Comparison of ENCODE assay signal across 4 worm cellular contexts in the genomic region with DNA sequence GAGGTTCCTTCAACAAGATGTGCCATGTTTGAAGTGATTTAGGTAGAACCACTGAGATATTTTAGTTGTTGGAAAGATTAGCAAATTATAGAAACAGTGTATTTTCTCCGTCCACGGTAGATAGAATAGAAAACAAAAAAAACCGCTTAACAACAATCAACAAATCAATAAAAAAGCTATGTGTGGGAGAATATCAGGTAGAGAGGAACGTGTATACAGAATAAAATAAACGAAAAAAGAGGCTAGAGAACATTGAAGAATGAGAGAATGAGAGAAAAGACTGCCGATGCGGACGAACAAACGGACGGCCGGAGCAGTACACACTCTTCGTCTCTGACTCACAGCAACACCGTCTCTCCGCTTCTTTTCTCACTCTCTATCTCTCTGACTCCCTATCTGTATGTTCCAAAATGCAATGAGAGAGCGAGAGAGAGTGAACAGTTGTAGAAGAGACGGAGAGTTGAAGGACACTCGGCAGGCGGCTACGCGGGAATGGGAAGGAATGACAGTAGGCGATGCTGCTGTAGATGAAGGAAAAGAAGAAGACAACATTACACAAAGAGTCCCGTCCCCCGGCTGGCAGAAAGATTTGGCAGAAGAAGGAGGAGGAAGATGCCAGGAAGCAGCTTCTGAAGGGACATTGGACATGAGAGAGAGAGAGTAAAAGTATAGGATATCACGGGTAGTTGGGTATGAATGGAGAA.
TF ChIP-seq lines count a peak whose summit lies in the region.

TSS of gene unc-112 (minus strand) at position 51 of the 704 bp plus-strand sequence.

TF ChIP-seq in whole organism, L2 larva, 48 proteins besides CTCF, POLR2A, EP300 and RAD21 (continues in another document):
- TF ChIP-seq ztf-4 (tag; optimal IDR thresholded peaks at IDR 0.05; lab: Kevin White, UChicago): peak; percentile 72
- peak; percentile 42 for TF ChIP-seq sma-3 (GFP tag; optimal IDR thresholded peaks at IDR 0.05; lab: Kevin White, UChicago)
- TF ChIP-seq mab-5 (tag; optimal IDR thresholded peaks at IDR 0.05; lab: Kevin White, UChicago): peak; percentile 8
- no peak for TF ChIP-seq R02D3.7 (tag; optimal IDR thresholded peaks at IDR 0.05; lab: Kevin White, UChicago)
- TF ChIP-seq nhr-237 (tag; optimal IDR thresholded peaks at IDR 0.05; lab: Kevin White, UChicago): no peak
- peak; percentile 56 for TF ChIP-seq crh-2 (tag; optimal IDR thresholded peaks at IDR 0.05; lab: Kevin White, UChicago)
- TF ChIP-seq gmeb-1 (tag; optimal IDR thresholded peaks at IDR 0.05; lab: Kevin White, UChicago): peak; percentile 5
- TF ChIP-seq sma-9 (GFP tag; optimal IDR thresholded peaks at IDR 0.05; lab: Kevin White, UChicago): peak; percentile 84
- no peak for TF ChIP-seq sma-9 (tag; optimal IDR thresholded peaks at IDR 0.05; lab: Kevin White, UChicago)
- peak; percentile 78 for TF ChIP-seq sem-4 (tag; optimal IDR thresholded peaks at IDR 0.05; lab: Kevin White, UChicago)
- TF ChIP-seq elt-1 (tag; optimal IDR thresholded peaks at IDR 0.05; lab: Kevin White, UChicago): no peak
- peak in 1 of 2 experiments; percentile 77 for TF ChIP-seq lsy-2 (tag; optimal IDR thresholded peaks at IDR 0.05; lab: Kevin White, UChicago)
- no peak for TF ChIP-seq nhr-21 (tag; optimal IDR thresholded peaks at IDR 0.05; lab: Kevin White, UChicago)
- TF ChIP-seq snpc-4 (tag; optimal IDR thresholded peaks at IDR 0.05; lab: Kevin White, UChicago): no peak
- peak in 1 of 2 experiments; percentile 47 for TF ChIP-seq mdl-1 (tag; optimal IDR thresholded peaks at IDR 0.05; lab: Kevin White, UChicago)
- TF ChIP-seq unc-55 (GFP tag; optimal IDR thresholded peaks at IDR 0.05; lab: Kevin White, UChicago): peak; percentile 91
- peak; percentile 92 for TF ChIP-seq nhr-129 (tag; optimal IDR thresholded peaks at IDR 0.05; lab: Kevin White, UChicago)
- TF ChIP-seq lin-13 (GFP tag; optimal IDR thresholded peaks at IDR 0.05; lab: Kevin White, UChicago): peak; percentile 72
- peak; percentile 12 for TF ChIP-seq Y55F3AM.14 (GFP tag; optimal IDR thresholded peaks at IDR 0.05; lab: Kevin White, UChicago)
- TF ChIP-seq lin-39 (tag; optimal IDR thresholded peaks at IDR 0.05; lab: Kevin White, UChicago): peak; percentile 50
- TF ChIP-seq C34F6.9 (tag; optimal IDR thresholded peaks at IDR 0.05; lab: Kevin White, UChicago): peak; percentile 86

TF ChIP-seq in whole organism, L4 larva, 104 proteins besides CTCF, POLR2A, EP300 and RAD21 (continues in another document):
- TF ChIP-seq zfp-3 (GFP tag; conservative IDR thresholded peaks at IDR 0.05; lab: Robert Waterston, UW): no peak
- TF ChIP-seq unc-130 (GFP tag; optimal IDR thresholded peaks at IDR 0.05; lab: Kevin White, UChicago): no peak
- TF ChIP-seq tra-1 (GFP tag; IDR thresholded peaks at IDR 0.05; lab: Robert Waterston, UW): no peak
- TF ChIP-seq ZK546.5 (tag; optimal IDR thresholded peaks at IDR 0.05; lab: Kevin White, UChicago): no peak
- TF ChIP-seq daf-8 (GFP tag; IDR thresholded peaks at IDR 0.05; lab: Robert Waterston, UW): no peak
- TF ChIP-seq F49E8.2 (tag; optimal IDR thresholded peaks at IDR 0.05; lab: Kevin White, UChicago; ENCODE audit: borderline replicate concordance): no peak
- no peak for TF ChIP-seq fos-1 (tag; optimal IDR thresholded peaks at IDR 0.05; lab: Kevin White, UChicago)
- no peak for TF ChIP-seq unc-62 (GFP tag; optimal IDR thresholded peaks at IDR 0.05 in 1 of 2; lab: Kevin White, UChicago)
- TF ChIP-seq unc-62 (tag; optimal IDR thresholded peaks at IDR 0.05; lab: Kevin White, UChicago): no peak
- TF ChIP-seq ztf-7 (tag; optimal IDR thresholded peaks at IDR 0.05; lab: Kevin White, UChicago): no peak
- peak; percentile 85 for TF ChIP-seq mxl-3 (GFP tag; optimal IDR thresholded peaks at IDR 0.05; lab: Kevin White, UChicago)
- TF ChIP-seq T20F7.1 (GFP tag; optimal IDR thresholded peaks at IDR 0.05; lab: Kevin White, UChicago): no peak
- TF ChIP-seq dmd-6 (GFP tag; IDR thresholded peaks at IDR 0.05; lab: Robert Waterston, UW): no peak; the same call in none of the 2 replicates
- TF ChIP-seq F37D6.2 (tag; optimal IDR thresholded peaks at IDR 0.05; lab: Kevin White, UChicago): no peak
- peak; percentile 83 for TF ChIP-seq hmg-1.1 (GFP tag; IDR thresholded peaks at IDR 0.05; lab: Robert Waterston, UW)
- peak in 1 of 2 experiments; percentile 71 for TF ChIP-seq daf-16 (GFP tag; optimal IDR thresholded peaks at IDR 0.05; lab: Kevin White, UChicago)
- no peak for TF ChIP-seq daf-16 (tag; optimal IDR thresholded peaks at IDR 0.05; lab: Kevin White, UChicago)
- TF ChIP-seq mep-1 (tag; optimal IDR thresholded peaks at IDR 0.05; lab: Kevin White, UChicago): peak; percentile 94
- no peak for TF ChIP-seq zip-2 (tag; optimal IDR thresholded peaks at IDR 0.05; lab: Kevin White, UChicago)
- TF ChIP-seq ceh-62 (tag; optimal IDR thresholded peaks at IDR 0.05; lab: Kevin White, UChicago): no peak
- TF ChIP-seq nhr-6 (tag; optimal IDR thresholded peaks at IDR 0.05; lab: Kevin White, UChicago): peak; percentile 98

TF ChIP-seq in whole organism, late embryonic, 69 proteins besides CTCF, POLR2A, EP300 and RAD21 (continues in another document):
- TF ChIP-seq pha-2 (tag; optimal IDR thresholded peaks at IDR 0.05; lab: Kevin White, UChicago) (no peak), pqm-1 (tag; optimal IDR thresholded peaks at IDR 0.05; lab: Kevin White, UChicago) (no peak), dve-1 (tag; optimal IDR thresholded peaks at IDR 0.05; lab: Kevin White, UChicago) (no peak), pax-1 (tag; optimal IDR thresholded peaks at IDR 0.05; lab: Kevin White, UChicago) (peak; percentile 22), ceh-22 (tag; optimal IDR thresholded peaks at IDR 0.05; lab: Kevin White, UChicago) (no peak), pat-9 (tag; optimal IDR thresholded peaks at IDR 0.05; lab: Kevin White, UChicago) (peak; percentile 66), ets-4 (tag; optimal IDR thresholded peaks at IDR 0.05; lab: Kevin White, UChicago) (peak; percentile 53), sox-4 (tag; optimal IDR thresholded peaks at IDR 0.05; lab: Kevin White, UChicago) (no peak), nfya-1 (tag; optimal IDR thresholded peaks at IDR 0.05; lab: Kevin White, UChicago) (peak; percentile 93), rnt-1 (tag; optimal IDR thresholded peaks at IDR 0.05; lab: Kevin White, UChicago) (peak; percentile 93), sox-2 (GFP tag; IDR thresholded peaks at IDR 0.05; lab: Robert Waterston, UW) (no peak), unc-3 (GFP tag; conservative IDR thresholded peaks at IDR 0.05; lab: Robert Waterston, UW) (no peak), unc-3 (tag; optimal IDR thresholded peaks at IDR 0.05; lab: Kevin White, UChicago) (no peak), ceh-2 (tag; optimal IDR thresholded peaks at IDR 0.05; lab: Kevin White, UChicago) (peak; percentile 68), K09A11.1 (tag; optimal IDR thresholded peaks at IDR 0.05; lab: Kevin White, UChicago; ENCODE audit: insufficient read depth) (peak; percentile 27), ceh-48 (tag; optimal IDR thresholded peaks at IDR 0.05; lab: Kevin White, UChicago) (peak; percentile 3), hlh-13 (GFP tag; optimal IDR thresholded peaks at IDR 0.05; lab: Kevin White, UChicago) (no peak), sdc-2 (tag; optimal IDR thresholded peaks at IDR 0.05; lab: Kevin White, UChicago) (peak; percentile 67), ceh-45 (GFP tag; IDR thresholded peaks at IDR 0.05; lab: Robert Waterston, UW) (no peak), zip-5 (tag; optimal IDR thresholded peaks at IDR 0.05; lab: Kevin White, UChicago) (no peak), tbx-7 (tag; optimal IDR thresholded peaks at IDR 0.05; lab: Kevin White, UChicago) (no peak), hlh-6 (tag; optimal IDR thresholded peaks at IDR 0.05; lab: Kevin White, UChicago) (no peak), ceh-30 (tag; optimal IDR thresholded peaks at IDR 0.05; lab: Kevin White, UChicago) (peak; percentile 81), nhr-232 (tag; optimal IDR thresholded peaks at IDR 0.05; lab: Kevin White, UChicago) (no peak)

TF ChIP-seq in whole organism, mixed stage, embryonic, 35 proteins besides CTCF, POLR2A, EP300 and RAD21 (continues in another document):
- TF ChIP-seq M03D4.4 (tag; optimal IDR thresholded peaks at IDR 0.05; lab: Kevin White, UChicago) (peak; percentile 42), unc-62 (GFP tag; optimal IDR thresholded peaks at IDR 0.05; lab: Kevin White, UChicago) (peak; percentile 97), blmp-1 (tag; optimal IDR thresholded peaks at IDR 0.05; lab: Kevin White, UChicago) (no peak), nhr-2 (tag; optimal IDR thresholded peaks at IDR 0.05; lab: Kevin White, UChicago) (peak; percentile 72), unc-120 (tag; optimal IDR thresholded peaks at IDR 0.05; lab: Kevin White, UChicago; ENCODE audit: poor library complexity, severe bottlenecking) (peak; percentile 99), lin-13 (tag; optimal IDR thresholded peaks at IDR 0.05; lab: Kevin White, UChicago) (peak; percentile 15), ceh-39 (tag; optimal IDR thresholded peaks at IDR 0.05; lab: Kevin White, UChicago) (peak; percentile 6), drap-1 (GFP tag; optimal IDR thresholded peaks at IDR 0.05; lab: Kevin White, UChicago) (peak; percentile 91), elt-3 (tag; optimal IDR thresholded peaks at IDR 0.05; lab: Kevin White, UChicago) (peak; percentile 14), ces-1 (GFP tag; optimal IDR thresholded peaks at IDR 0.05; lab: Kevin White, UChicago) (peak; percentile 90), elt-1 (tag; optimal IDR thresholded peaks at IDR 0.05; lab: Kevin White, UChicago; ENCODE audit: borderline replicate concordance, insufficient read depth) (no peak), unc-39 (tag; optimal IDR thresholded peaks at IDR 0.05; lab: Kevin White, UChicago) (no peak), zip-8 (tag; optimal IDR thresholded peaks at IDR 0.05; lab: Kevin White, UChicago) (no peak), bed-3 (GFP tag; optimal IDR thresholded peaks at IDR 0.05; lab: Kevin White, UChicago) (no peak), sptf-1 (tag; optimal IDR thresholded peaks at IDR 0.05; lab: Kevin White, UChicago) (peak; percentile 77), mab-5 (tag; optimal IDR thresholded peaks at IDR 0.05; lab: Kevin White, UChicago) (no peak), lin-32 (GFP tag; optimal IDR thresholded peaks at IDR 0.05; lab: Kevin White, UChicago) (no peak), sem-2 (GFP tag; optimal IDR thresholded peaks at IDR 0.05; lab: Kevin White, UChicago) (no peak), ceh-83 (GFP tag; optimal IDR thresholded peaks at IDR 0.05; lab: Kevin White, UChicago) (no peak), mep-1 (tag; optimal IDR thresholded peaks at IDR 0.05; lab: Kevin White, UChicago) (peak; percentile 66), mls-2 (tag; optimal IDR thresholded peaks at IDR 0.05; lab: Kevin White, UChicago) (peak; percentile 89), pha-4 (tag; optimal IDR thresholded peaks at IDR 0.05; lab: Kevin White, UChicago) (peak; percentile 80), cnd-1 (tag; optimal IDR thresholded peaks at IDR 0.05; lab: Kevin White, UChicago) (peak; percentile 76), tbx-8 (GFP tag; optimal IDR thresholded peaks at IDR 0.05; lab: Kevin White, UChicago) (no peak), nhr-28 (tag; optimal IDR thresholded peaks at IDR 0.05; lab: Kevin White, UChicago) (no peak), lsy-2 (tag; optimal IDR thresholded peaks at IDR 0.05; lab: Kevin White, UChicago) (peak; percentile 35), snpc-4 (tag; optimal IDR thresholded peaks at IDR 0.05; lab: Kevin White, UChicago) (no peak)
